Worm (Caenorhabditis elegans): Measurements from ENCODE around the gene T16A1.4.

DNA sequence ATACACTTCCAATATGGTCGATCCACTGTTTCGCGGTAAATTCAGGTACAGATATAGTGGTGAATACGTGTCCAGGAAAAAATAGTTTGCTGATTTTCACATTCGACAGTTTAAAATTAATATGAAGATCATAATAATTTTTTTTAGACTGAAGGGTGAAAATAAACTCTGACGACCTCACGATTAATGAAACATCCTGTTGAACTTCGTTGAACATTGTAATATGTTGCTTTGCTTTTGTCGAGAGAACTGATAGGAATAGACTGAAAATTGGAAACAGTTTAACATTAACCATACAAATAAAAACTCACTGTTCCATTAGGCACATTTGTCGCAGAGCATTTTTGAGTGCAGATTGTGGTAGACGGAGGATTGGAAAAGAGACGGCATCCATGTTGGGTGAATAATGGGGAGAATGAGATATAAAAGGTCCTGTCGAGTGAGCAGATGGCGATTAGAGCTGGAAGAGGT is 12.1 kb downstream of the T16A1.4 start, which contains the start of gene fbxb-37:
- TF ChIP-seq him-1 (tag; optimal IDR thresholded peaks at IDR 0.05) (no peak), dao-5 (tag; optimal IDR thresholded peaks at IDR 0.05) (no peak), W03F9.2 (tag; optimal IDR thresholded peaks at IDR 0.05) (no peak)
